Worm (Caenorhabditis elegans): ENCODE results near the gene glr-8.

DNA sequence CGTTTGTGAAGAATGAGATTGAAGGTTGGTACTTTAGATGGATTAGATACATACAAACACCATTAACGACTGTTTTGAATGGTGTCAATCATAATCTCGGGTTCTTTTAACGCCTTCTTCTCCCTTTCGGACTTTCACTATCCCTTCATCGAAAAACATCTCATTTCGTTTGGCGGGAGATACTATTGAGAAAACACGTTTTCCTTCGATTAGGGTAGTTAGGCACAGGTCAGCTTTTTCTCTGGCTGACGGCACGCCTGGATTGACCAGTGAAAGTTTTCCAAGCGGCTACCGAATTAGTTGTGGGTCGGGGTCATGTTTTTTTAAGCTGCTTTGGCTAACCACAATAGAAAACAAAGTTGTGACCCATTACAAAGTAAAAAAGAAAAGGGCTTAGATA lies 14.2 kb downstream of the glr-8 start:
- no peak for TF ChIP-seq ref-1 (GFP tag; conservative IDR thresholded peaks at IDR 0.05)
- TF ChIP-seq ztf-29 (GFP tag; IDR thresholded peaks at IDR 0.05): no peak
- no peak for TF ChIP-seq tab-1 (GFP tag; IDR thresholded peaks at IDR 0.05)
